Worm (Caenorhabditis elegans): ENCODE measurements around the gene ZC262.7.
A peak's percentile ranks its signal among the peaks of the same experiment; 100 is the strongest.

Gene ZC262.7

DNA sequence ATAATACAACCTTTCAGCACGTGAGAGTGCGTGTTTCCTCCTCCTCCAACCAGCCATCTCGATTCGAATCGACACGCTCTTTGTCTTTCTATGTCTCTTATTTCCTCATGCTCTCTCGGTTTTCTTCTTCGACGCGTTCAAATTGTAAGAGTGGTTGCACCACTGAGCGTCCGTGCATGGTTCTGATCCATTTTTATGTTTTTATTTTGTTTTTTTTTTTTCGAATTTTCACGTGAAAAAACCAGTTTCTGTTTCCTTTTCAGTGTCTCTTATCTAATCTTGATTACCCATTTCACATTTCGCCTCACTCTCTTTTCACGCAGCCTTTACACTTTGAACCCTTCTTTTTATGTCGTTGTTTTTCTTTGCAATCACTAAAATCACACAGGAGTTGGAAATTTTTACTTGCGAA lies 26.7 kb upstream of the ZC262.7 start (continued):
- TF ChIP-seq ceh-88 (GFP tag; IDR thresholded peaks at IDR 0.05), result no peak
- no peak for TF ChIP-seq hlh-17 (GFP tag; optimal IDR thresholded peaks at IDR 0.05; ENCODE audit: borderline replicate concordance)
- TF ChIP-seq ceh-82 (tag; optimal IDR thresholded peaks at IDR 0.05), result peak in 1 of 3 experiments; percentile 8
- TF ChIP-seq aha-1 (tag; optimal IDR thresholded peaks at IDR 0.05), result no peak
- TF ChIP-seq lin-35 (GFP tag; optimal IDR thresholded peaks at IDR 0.05), result peak; percentile 19 to 35
- peak; percentile 76 for TF ChIP-seq blmp-1 (tag; optimal IDR thresholded peaks at IDR 0.05)
- TF ChIP-seq ces-1 (GFP tag; optimal IDR thresholded peaks at IDR 0.05), result no peak
- TF ChIP-seq elt-2 (tag; optimal IDR thresholded peaks at IDR 0.05), result peak; percentile 46
- TF ChIP-seq pax-3 (tag; optimal IDR thresholded peaks at IDR 0.05), result no peak
- no peak for TF ChIP-seq fkh-4 (tag; optimal IDR thresholded peaks at IDR 0.05; ENCODE audit: borderline replicate concordance)
- no peak for TF ChIP-seq fkh-8 (tag; optimal IDR thresholded peaks at IDR 0.05)
- peak; percentile 56 for TF ChIP-seq nhr-71 (tag; optimal IDR thresholded peaks at IDR 0.05)
- peak; percentile 16 for TF ChIP-seq mep-1 (tag; optimal IDR thresholded peaks at IDR 0.05)
- no peak; the same call in 1 of the 2 replicates for TF ChIP-seq nhr-19 (GFP tag; conservative IDR thresholded peaks at IDR 0.05)
- TF ChIP-seq aly-2 (tag; optimal IDR thresholded peaks at IDR 0.05), result no peak
- TF ChIP-seq nhr-20 (tag; optimal IDR thresholded peaks at IDR 0.05), result peak; percentile 53
- no peak for TF ChIP-seq Y116A8C.19 (tag; optimal IDR thresholded peaks at IDR 0.05; ENCODE audit: borderline replicate concordance)
- no peak for TF ChIP-seq pag-3 (tag; optimal IDR thresholded peaks at IDR 0.05; ENCODE audit: borderline replicate concordance, insufficient read depth)
- TF ChIP-seq nhr-11 (tag; optimal IDR thresholded peaks at IDR 0.05), result no peak
- no peak for TF ChIP-seq sox-4 (tag; optimal IDR thresholded peaks at IDR 0.05)
- peak; percentile 13 for TF ChIP-seq tbx-2 (tag; optimal IDR thresholded peaks at IDR 0.05)
- no peak for TF ChIP-seq ama-1 (optimal IDR thresholded peaks at IDR 0.05)
- TF ChIP-seq rnt-1 (tag; optimal IDR thresholded peaks at IDR 0.05), result peak; percentile 4
- TF ChIP-seq ztf-11 (tag; optimal IDR thresholded peaks at IDR 0.05), result no peak
- peak in 1 of 2 experiments; percentile 74 for TF ChIP-seq mdl-1 (tag; optimal IDR thresholded peaks at IDR 0.05)
- no peak for TF ChIP-seq C04F5.9 (tag; optimal IDR thresholded peaks at IDR 0.05)
- TF ChIP-seq zip-4 (GFP tag; optimal IDR thresholded peaks at IDR 0.05), result no peak
- TF ChIP-seq lin-14 (GFP tag; optimal IDR thresholded peaks at IDR 0.05), result peak; percentile 78
- no peak for TF ChIP-seq egl-13 (tag; optimal IDR thresholded peaks at IDR 0.05)
- no peak for TF ChIP-seq pqm-1 (tag; optimal IDR thresholded peaks at IDR 0.05)
- TF ChIP-seq nhr-12 (tag; optimal IDR thresholded peaks at IDR 0.05), result no peak
- TF ChIP-seq swsn-7 (tag; optimal IDR thresholded peaks at IDR 0.05), result no peak
- TF ChIP-seq unc-30 (tag; optimal IDR thresholded peaks at IDR 0.05), result no peak
- TF ChIP-seq F16B12.6 (tag; optimal IDR thresholded peaks at IDR 0.05), result no peak
- TF ChIP-seq unc-98 (GFP tag; IDR thresholded peaks at IDR 0.05), result no peak
- TF ChIP-seq grh-1 (GFP tag; IDR thresholded peaks at IDR 0.05), result peak; percentile 72

DNA sequence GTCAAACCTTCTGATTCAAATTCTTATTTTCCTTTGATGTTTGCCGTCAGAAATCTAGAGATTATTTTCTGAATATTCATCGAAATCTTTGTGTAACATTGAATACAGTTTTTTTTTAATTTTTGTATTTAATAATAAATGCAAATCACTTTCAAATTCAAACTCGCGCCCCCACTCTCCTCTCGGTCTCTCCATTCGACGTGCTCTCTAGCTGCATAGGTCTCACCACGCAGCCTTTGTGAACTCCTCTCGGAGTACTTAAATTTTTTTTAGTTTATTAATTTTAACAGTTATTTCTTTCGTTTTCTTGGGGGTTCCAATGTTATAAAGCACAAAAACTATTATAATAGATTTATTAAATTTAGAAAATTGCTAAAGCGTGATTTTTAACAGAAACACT lies 26.1 kb upstream of the ZC262.7 start:
- TF ChIP-seq dpl-1 (GFP tag; optimal IDR thresholded peaks at IDR 0.05) (peak in 1 of 3 experiments; percentile 36), lin-35 (GFP tag; optimal IDR thresholded peaks at IDR 0.05) (peak in 1 of 2 experiments; percentile 4), pqm-1 (tag; optimal IDR thresholded peaks at IDR 0.05) (no peak), C16A3.4 (tag; optimal IDR thresholded peaks at IDR 0.05) (no peak), nhr-12 (tag; optimal IDR thresholded peaks at IDR 0.05) (no peak), efl-1 (optimal IDR thresholded peaks at IDR 0.05) (peak; percentile 35 to 55), efl-1 (GFP tag; optimal IDR thresholded peaks at IDR 0.05 in 1 of 2) (peak; percentile 51 to 60)

DNA sequence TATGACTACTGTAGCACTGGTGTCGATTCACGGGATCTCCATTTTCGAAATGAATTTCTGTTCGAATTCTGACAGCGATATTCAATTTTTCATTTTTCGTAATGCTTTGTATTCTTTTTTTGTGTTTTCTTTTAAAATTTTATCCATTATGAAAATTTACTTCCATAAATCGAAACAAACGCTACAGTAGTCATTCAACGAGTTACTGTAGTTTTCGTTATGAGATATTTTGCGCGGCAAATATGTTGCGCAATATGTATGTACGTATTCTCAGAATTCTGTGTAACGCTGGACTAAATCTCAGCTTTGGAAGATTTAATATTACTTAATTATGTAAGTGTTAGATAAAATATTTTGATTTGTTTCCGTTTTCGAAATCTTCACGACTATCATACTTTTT lies 25.0 kb upstream of the ZC262.7 start:
- no peak for TF ChIP-seq nhr-237 (tag; optimal IDR thresholded peaks at IDR 0.05)
- TF ChIP-seq pax-3 (tag; optimal IDR thresholded peaks at IDR 0.05), result no peak
- no peak for TF ChIP-seq efl-1 (optimal IDR thresholded peaks at IDR 0.05)
- peak in 1 of 2 experiments; percentile 17 for TF ChIP-seq efl-1 (GFP tag; optimal IDR thresholded peaks at IDR 0.05 in 1 of 2)

Measured in whole organism, L1 larva.